Fruit fly (Drosophila melanogaster) whole organism, embryonic: Measurements from ENCODE around the gene CG34454.
A peak's percentile ranks its signal among the peaks of the same experiment; 100 is the strongest.

ENCODE experiments used
- Antp ChIP-seq: fragments of 200-800 bp; sonication (Bioruptor generic); optimal IDR thresholded peaks from 3 replicates; lab custom pipeline; 2016; ENCODE audit warnings: missing biosample characterization, missing genetic modification characterization
- CG10209 ChIP-seq: fragments of 200-800 bp; sonication (Bioruptor generic); optimal IDR thresholded peaks from 3 replicates; lab custom pipeline; 2017; ENCODE audit warnings: missing biosample characterization, mild to moderate bottlenecking, missing genetic modification characterization, missing genetic modification reagents
- CG12659 ChIP-seq: fragments of 200-800 bp; sonication (Bioruptor generic); optimal IDR thresholded peaks from 3 replicates; lab custom pipeline; 2017; ENCODE audit warnings: mild to moderate bottlenecking, missing biosample characterization, missing genetic modification reagents, missing genetic modification characterization
- CG15269 ChIP-seq: fragments of 200-800 bp; sonication (Bioruptor generic); optimal IDR thresholded peaks from 2 replicates; lab custom pipeline; 2018; ENCODE audit warnings: missing biosample characterization, mild to moderate bottlenecking, missing genetic modification characterization, moderate library complexity
- CG15696 ChIP-seq: fragments of 200-800 bp; sonication (Bioruptor generic); optimal IDR thresholded peaks from 2 replicates; lab custom pipeline; 2019; ENCODE audit warnings: missing biosample characterization, mild to moderate bottlenecking, missing genetic modification characterization, moderate library complexity
- CG16863 ChIP-seq: fragments of 200-800 bp; sonication (Bioruptor generic); optimal IDR thresholded peaks from 3 replicates; lab custom pipeline; 2016; ENCODE audit warnings: missing biosample characterization, missing genetic modification characterization
- CG17186 ChIP-seq: fragments of 200-800 bp; sonication (Bioruptor generic); optimal IDR thresholded peaks from 3 replicates; lab custom pipeline; 2017; ENCODE audit warnings: missing biosample characterization, missing genetic modification reagents, missing genetic modification characterization
- CG18619 ChIP-seq: fragments of 200-800 bp; sonication (Bioruptor generic); optimal IDR thresholded peaks from 3 replicates; lab custom pipeline; 2017; ENCODE audit warnings: missing biosample characterization, mild to moderate bottlenecking, missing genetic modification characterization
- CG2116 ChIP-seq: fragments of 200-800 bp; sonication (Bioruptor generic); optimal IDR thresholded peaks from 3 replicates; lab custom pipeline; 2018; ENCODE audit warnings: missing biosample characterization, mild to moderate bottlenecking, missing genetic modification characterization
- CG2129 ChIP-seq: fragments of 200-800 bp; sonication (Bioruptor generic); IDR thresholded peaks from 2 replicates; pipeline ENCODE4 v1.3.6; 2022; ENCODE audit warnings: missing biosample characterization, missing genetic modification characterization; ENCODE audit not compliant: partially characterized antibody
- CG30020 ChIP-seq: fragments of 200-800 bp; optimal IDR thresholded peaks from 2 replicates; lab custom pipeline; 2019; ENCODE audit warnings: missing biosample characterization, mild to moderate bottlenecking, missing genetic modification characterization, moderate library complexity
- CG30403 ChIP-seq: fragments of 200-800 bp; sonication (Bioruptor generic); optimal IDR thresholded peaks from 3 replicates; lab custom pipeline; 2016; ENCODE audit warnings: missing biosample characterization, missing genetic modification characterization
- CG34224 ChIP-seq: fragments of 200-800 bp; sonication (Bioruptor generic); IDR thresholded peaks from 3 replicates; pipeline ENCODE4 v1.3.6; 2022; ENCODE audit warnings: missing biosample characterization, missing genetic modification characterization; ENCODE audit not compliant: partially characterized antibody
- CG4820 ChIP-seq: fragments of 200-800 bp; sonication (Bioruptor generic); optimal IDR thresholded peaks from 3 replicates; lab custom pipeline; 2016; ENCODE audit warnings: missing biosample characterization, missing genetic modification characterization
- CG7987 ChIP-seq: fragments of 200-800 bp; sonication (Bioruptor generic); optimal IDR thresholded peaks from 2 replicates; lab custom pipeline; 2018; ENCODE audit warnings: missing biosample characterization, mild to moderate bottlenecking, missing genetic modification characterization, moderate library complexity
- CG8290 ChIP-seq, 3 experiments: fragments of 200-800 bp; sonication (Bioruptor generic); optimal IDR thresholded peaks; 2 replicates each; lab custom pipeline; 2016 to 2019; ENCODE audit warnings: missing biosample characterization in 3 of 3, missing genetic modification characterization in 3 of 3, mild to moderate bottlenecking in 2 of 3, moderate library complexity in 1 of 3
- CG8359 ChIP-seq: fragments of 200-800 bp; sonication (Bioruptor generic); optimal IDR thresholded peaks from 2 replicates; lab custom pipeline; 2017; ENCODE audit warnings: missing biosample characterization, mild to moderate bottlenecking, missing genetic modification characterization, borderline replicate concordance
- CG9437 ChIP-seq: fragments of 200-800 bp; sonication (Bioruptor generic); optimal IDR thresholded peaks from 2 replicates; lab custom pipeline; 2018; ENCODE audit warnings: missing biosample characterization, mild to moderate bottlenecking, missing genetic modification characterization
- CG9932 ChIP-seq: fragments of 200-800 bp; sonication (Bioruptor generic); IDR thresholded peaks from 2 replicates; pipeline ENCODE4 v1.3.6; 2022; ENCODE audit warnings: missing biosample characterization, missing genetic modification characterization
- Dad ChIP-seq: fragments of 200-800 bp; sonication (Bioruptor generic); optimal IDR thresholded peaks from 3 replicates; lab custom pipeline; 2016; ENCODE audit warnings: missing biosample characterization, missing genetic modification characterization
- Dbx ChIP-seq: fragments of 200-800 bp; sonication (Bioruptor generic); IDR thresholded peaks from 3 replicates; pipeline ENCODE4 v1.3.6; 2022; ENCODE audit warnings: missing biosample characterization, missing genetic modification characterization
- Elba2 ChIP-seq: fragments of 200-800 bp; sonication (Bioruptor generic); optimal IDR thresholded peaks from 3 replicates; lab custom pipeline; 2016; ENCODE audit warnings: missing biosample characterization, missing genetic modification characterization
- Gsc ChIP-seq: fragments of 200-800 bp; sonication (Bioruptor generic); IDR thresholded peaks from 2 replicates; pipeline ENCODE4 v1.3.6; 2022; ENCODE audit warnings: missing biosample characterization, missing genetic modification characterization
- Max ChIP-seq: fragments of 200-800 bp; sonication (Bioruptor generic); optimal IDR thresholded peaks from 2 replicates; lab custom pipeline; 2016; ENCODE audit warnings: missing biosample characterization, mild to moderate bottlenecking, missing genetic modification characterization
- Pdp1 ChIP-seq, 2 experiments: fragments of 200-800 bp; sonication (Bioruptor generic); optimal IDR thresholded peaks; 3 replicates each; lab custom pipeline; 2016; ENCODE audit warnings: missing biosample characterization in 2 of 2, missing genetic modification characterization in 2 of 2, mild to moderate bottlenecking in 1 of 2, moderate library complexity in 1 of 2
- TFAM ChIP-seq: fragments of 200-800 bp; sonication (Bioruptor generic); optimal IDR thresholded peaks from 2 replicates; lab custom pipeline; 2017; ENCODE audit warnings: missing biosample characterization, missing genetic modification characterization, inconsistent platforms
- abd-A ChIP-seq: fragments of 200-800 bp; sonication (Bioruptor generic); optimal IDR thresholded peaks from 3 replicates; lab custom pipeline; 2019; ENCODE audit warnings: missing biosample characterization, mild to moderate bottlenecking, missing genetic modification characterization, moderate library complexity
- ara ChIP-seq: fragments of 200-800 bp; sonication (Bioruptor generic); IDR thresholded peaks from 2 replicates; pipeline ENCODE4 v1.3.6; 2022; ENCODE audit warnings: missing biosample characterization, missing genetic modification characterization
- cato ChIP-seq: fragments of 200-800 bp; sonication (Bioruptor generic); optimal IDR thresholded peaks from 2 replicates; lab custom pipeline; 2016; ENCODE audit warnings: missing biosample characterization, missing genetic modification characterization, borderline replicate concordance
- cg ChIP-seq: fragments of 200-800 bp; sonication (Bioruptor generic); optimal IDR thresholded peaks from 3 replicates; lab custom pipeline; 2019; ENCODE audit warnings: missing biosample characterization, mild to moderate bottlenecking, missing genetic modification characterization, moderate library complexity
- chm ChIP-seq: fragments of 200-800 bp; sonication (Bioruptor generic); IDR thresholded peaks from 2 replicates; pipeline ENCODE4 v1.3.6; 2022; ENCODE audit warnings: missing biosample characterization, missing genetic modification characterization
- dmrt99B ChIP-seq: fragments of 200-800 bp; sonication (Bioruptor generic); optimal IDR thresholded peaks from 2 replicates; lab custom pipeline; 2018; ENCODE audit warnings: missing biosample characterization, mild to moderate bottlenecking, missing genetic modification characterization, moderate library complexity
- fd96Cb ChIP-seq: fragments of 200-800 bp; sonication (Bioruptor generic); optimal IDR thresholded peaks from 2 replicates; lab custom pipeline; 2018; ENCODE audit warnings: missing biosample characterization, mild to moderate bottlenecking, missing genetic modification characterization, moderate library complexity
- gcm2 ChIP-seq: fragments of 200-800 bp; sonication (Bioruptor generic); optimal IDR thresholded peaks from 2 replicates; lab custom pipeline; 2016; ENCODE audit warnings: missing biosample characterization, missing genetic modification characterization
- gsb-n ChIP-seq: fragments of 200-800 bp; sonication (Bioruptor generic); optimal IDR thresholded peaks from 3 replicates; lab custom pipeline; 2018; ENCODE audit warnings: missing biosample characterization, mild to moderate bottlenecking, missing genetic modification characterization
- mam ChIP-seq: fragments of 200-800 bp; sonication (Bioruptor generic); optimal IDR thresholded peaks from 3 replicates; lab custom pipeline; 2016; ENCODE audit warnings: missing biosample characterization, missing genetic modification characterization
- nerfin-2 ChIP-seq: fragments of 200-800 bp; sonication (Bioruptor generic); IDR thresholded peaks from 2 replicates; pipeline ENCODE4 v1.3.6; 2022; ENCODE audit warnings: missing biosample characterization, missing genetic modification characterization; ENCODE audit not compliant: partially characterized antibody
- pan ChIP-seq, 4 experiments: fragments of >200 bp in 3 of 4; fragments of 200-800 bp in 1 of 4; sonication (Bioruptor generic) in 1 of 4; optimal IDR thresholded peaks in 3 of 4; IDR thresholded peaks in 1 of 4; 2 replicates each; pipeline versions ENCODE4 v1.3.6 to Lab custom; 2017 to 2022; ENCODE audit warnings: missing biosample characterization in 2 of 4, missing genetic modification characterization in 2 of 4, mixed read lengths in 1 of 4
- pum ChIP-seq: fragments of 200-800 bp; sonication (Bioruptor generic); optimal IDR thresholded peaks from 2 replicates; lab custom pipeline; 2016; ENCODE audit warnings: missing biosample characterization, missing genetic modification characterization
- sc ChIP-seq, 3 experiments: fragments of >200 bp in 2 of 3; fragments of 200-800 bp in 1 of 3; sonication (Bioruptor generic) in 1 of 3; optimal IDR thresholded peaks; 2 replicates in 2 of 3; 3 replicates in 1 of 3; lab custom pipeline; 2017; ENCODE audit warnings: mild to moderate bottlenecking in 1 of 3, missing biosample characterization in 1 of 3, missing genetic modification characterization in 1 of 3, missing genetic modification reagents in 1 of 3
- sens ChIP-seq: fragments of 200-800 bp; sonication (Bioruptor generic); peaks from one replicate; lab custom pipeline; 2016; ENCODE audit warnings: missing biosample characterization, missing genetic modification characterization
- seq ChIP-seq: fragments of 200-800 bp; sonication (Bioruptor generic); IDR thresholded peaks from 2 replicates; pipeline ENCODE4 v1.3.6; 2022; ENCODE audit warnings: missing biosample characterization, missing genetic modification characterization
- tin ChIP-seq: fragments of 200-800 bp; sonication (Bioruptor generic); optimal IDR thresholded peaks from 3 replicates; lab custom pipeline; 2016; ENCODE audit warnings: missing biosample characterization, missing genetic modification characterization
- tna ChIP-seq: fragments of 200-800 bp; sonication (Bioruptor generic); IDR thresholded peaks from 2 replicates; pipeline ENCODE4 v1.3.6; 2022; ENCODE audit warnings: missing biosample characterization, missing genetic modification characterization; ENCODE audit not compliant: partially characterized antibody
- tx ChIP-seq: fragments of 200-800 bp; sonication (Bioruptor generic); optimal IDR thresholded peaks from 2 replicates; lab custom pipeline; 2016; ENCODE audit warnings: missing biosample characterization, missing genetic modification characterization
- wor ChIP-seq: fragments of 200-800 bp; sonication (Bioruptor generic); IDR thresholded peaks from 2 replicates; pipeline ENCODE4 v1.3.6; 2022; ENCODE audit warnings: missing biosample characterization, missing genetic modification characterization
- yki ChIP-seq: fragments of >200 bp; optimal IDR thresholded peaks from 3 replicates; lab custom pipeline; 2018

Gene CG34454

dm6 chr3L:264378-265151 is 32.4 kb upstream of the CG34454 start, which contains the start of the genes Tudor-SN and mRpL17 (continued):
- TF ChIP-seq CG8359 (GFP tag; lab: Kevin White, UChicago): no peak
- peak; percentile 39 for TF ChIP-seq CG10209 (GFP tag; lab: Kevin White, UChicago)
- TF ChIP-seq CG9932: peak; percentile 85
- peak; percentile 81 for TF ChIP-seq CG30020 (tag; lab: Kevin White, UChicago)
- TF ChIP-seq CG2116 (GFP tag; lab: Kevin White, UChicago): peak; percentile 75
- peak; percentile 73 for TF ChIP-seq CG2129
- no peak for TF ChIP-seq wor (GFP tag; lab: Robert Waterston, UW)
- TF ChIP-seq CG12659 (GFP tag; lab: Kevin White, UChicago): peak; percentile 61
- TF ChIP-seq Dbx: peak; percentile 71
- peak; percentile 52 for TF ChIP-seq Max (GFP tag; lab: Kevin White, UChicago)
- TF ChIP-seq Elba2 (GFP tag; lab: Kevin White, UChicago): no peak
- TF ChIP-seq CG15696 (tag; lab: Kevin White, UChicago): peak; percentile 40
- TF ChIP-seq pan (optimal IDR thresholded peaks at IDR 0.05; lab: Kevin White, UChicago): no peak
- TF ChIP-seq pan (GFP tag; optimal IDR thresholded peaks at IDR 0.05 in 1 of 2, IDR thresholded peaks at IDR 0.05 in 1 of 2): peak in 1 of 2 experiments; percentile 27
- TF ChIP-seq tx (GFP tag; lab: Kevin White, UChicago): no peak
- TF ChIP-seq Gsc: no peak
- peak; percentile 89 for TF ChIP-seq CG34224 (GFP tag; lab: Robert Waterston, UW)
- peak; percentile 13 for TF ChIP-seq gsb-n (tag; lab: Kevin White, UChicago)
- TF ChIP-seq Antp (GFP tag; lab: Kevin White, UChicago): no peak
- TF ChIP-seq Pdp1 (GFP tag; optimal IDR thresholded peaks at IDR 0.05; lab: Kevin White, UChicago): peak in 1 of 2 experiments; percentile 98
- TF ChIP-seq cg (GFP tag; lab: Kevin White, UChicago): no peak
- TF ChIP-seq mam (GFP tag; lab: Kevin White, UChicago): peak; percentile 47
- peak; percentile 21 for TF ChIP-seq CG4820
- no peak for TF ChIP-seq ara (GFP tag; lab: Robert Waterston, UW)
- TF ChIP-seq dmrt99B (tag; lab: Kevin White, UChicago): peak; percentile 27
- no peak for TF ChIP-seq seq (GFP tag; lab: Robert Waterston, UW)
- TF ChIP-seq CG9437 (GFP tag; lab: Kevin White, UChicago): peak; percentile 97
- TF ChIP-seq TFAM: no peak
- peak; percentile 21 for TF ChIP-seq CG8290 (GFP tag; optimal IDR thresholded peaks at IDR 0.05; lab: Kevin White, UChicago)
- TF ChIP-seq CG8290 (tag; optimal IDR thresholded peaks at IDR 0.05; lab: Kevin White, UChicago): peak in 1 of 2 experiments; percentile 35
- peak; percentile 95 for TF ChIP-seq tna (GFP tag; lab: Robert Waterston, UW)
- TF ChIP-seq CG18619 (GFP tag; lab: Kevin White, UChicago): peak; percentile 23
- no peak for TF ChIP-seq sc (optimal IDR thresholded peaks at IDR 0.05; lab: Kevin White, UChicago)
- TF ChIP-seq sc (GFP tag; optimal IDR thresholded peaks at IDR 0.05; lab: Kevin White, UChicago): peak; percentile 15
- TF ChIP-seq CG17186 (GFP tag; lab: Kevin White, UChicago): peak; percentile 25
- TF ChIP-seq gcm2 (GFP tag; lab: Kevin White, UChicago): no peak
- TF ChIP-seq tin (GFP tag; lab: Kevin White, UChicago): peak; percentile 30
- TF ChIP-seq abd-A (tag; lab: Kevin White, UChicago): no peak
- TF ChIP-seq CG15269: peak; percentile 40
- peak; percentile 79 for TF ChIP-seq sens (GFP tag; lab: Kevin White, UChicago)
- TF ChIP-seq CG30403: peak; percentile 69
- TF ChIP-seq cato (GFP tag; lab: Kevin White, UChicago): peak; percentile 15
- TF ChIP-seq pum (GFP tag; lab: Kevin White, UChicago): no peak
- peak; percentile 13 for TF ChIP-seq fd96Cb (tag; lab: Kevin White, UChicago)
- TF ChIP-seq nerfin-2 (GFP tag; lab: Robert Waterston, UW): peak; percentile 93
- TF ChIP-seq Dad (GFP tag; lab: Kevin White, UChicago): no peak
- no peak for TF ChIP-seq CG7987 (GFP tag; lab: Kevin White, UChicago)
- TF ChIP-seq CG16863 (GFP tag; lab: Kevin White, UChicago): peak; percentile 5
- no peak for TF ChIP-seq chm (GFP tag; lab: Robert Waterston, UW)
- no peak for TF ChIP-seq yki (lab: Kevin White, UChicago)
